Worm (Caenorhabditis elegans): ENCODE measurements around the gene M151.1.

DNA sequence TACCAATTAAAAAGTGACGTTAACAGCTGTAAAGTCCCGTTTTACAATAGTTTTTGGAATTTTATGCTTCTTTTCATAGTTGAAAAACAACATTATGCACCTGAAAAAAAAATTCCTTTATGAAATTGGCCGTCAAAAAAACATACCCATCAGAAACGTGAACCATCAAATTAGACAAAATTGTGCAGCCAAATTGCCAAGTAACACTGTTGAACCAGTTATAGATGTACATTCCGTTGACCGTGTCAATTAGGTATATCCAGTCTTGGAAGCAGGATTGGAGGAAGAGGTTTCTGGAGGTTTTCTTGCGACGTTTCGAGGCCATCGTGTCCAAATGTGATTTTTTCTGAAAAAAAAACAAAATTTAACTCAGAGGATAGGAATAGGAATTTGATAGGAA is 28.0 kb downstream of the M151.1 start, which contains the start of gene srx-97:
- TF ChIP-seq nhr-11 (tag; optimal IDR thresholded peaks at IDR 0.05), result no peak
- TF ChIP-seq dmd-4 (tag; optimal IDR thresholded peaks at IDR 0.05; ENCODE audit: borderline replicate concordance), result no peak
- TF ChIP-seq elt-2 (tag; optimal IDR thresholded peaks at IDR 0.05), result no peak
- TF ChIP-seq ama-1 (optimal IDR thresholded peaks at IDR 0.05), result no peak
- TF ChIP-seq ets-4 (tag; optimal IDR thresholded peaks at IDR 0.05), result no peak
- TF ChIP-seq pha-4 (tag; optimal IDR thresholded peaks at IDR 0.05), result no peak
- no peak for TF ChIP-seq pqm-1 (tag; optimal IDR thresholded peaks at IDR 0.05)
- no peak for TF ChIP-seq ahr-1 (tag; optimal IDR thresholded peaks at IDR 0.05)
- no peak for TF ChIP-seq C38D4.7 (GFP tag; optimal IDR thresholded peaks at IDR 0.05)
- no peak for TF ChIP-seq ceh-2 (tag; optimal IDR thresholded peaks at IDR 0.05)
- TF ChIP-seq tbx-7 (tag; optimal IDR thresholded peaks at IDR 0.05), result no peak
- no peak for TF ChIP-seq lim-6 (tag; optimal IDR thresholded peaks at IDR 0.05)
- no peak for TF ChIP-seq unc-86 (tag; optimal IDR thresholded peaks at IDR 0.05)

Measured in whole organism, late embryonic.